Worm (Caenorhabditis elegans) whole organism, L4 larva: ENCODE data around the gene Y53F4B.10.

Experiments used
- D1046.2 ChIP-seq: fragments of 200-800 bp; sonication (Bioruptor generic); IDR thresholded peaks from 2 replicates; pipeline ENCODE4 v1.3.6; 2022; ENCODE audit warnings: missing genetic modification characterization, missing compliant biosample characterization
- F10B5.3 ChIP-seq: sonication (generic microtip); optimal IDR thresholded peaks from 2 replicates; lab custom pipeline; 2016; ENCODE audit warnings: mild to moderate bottlenecking, missing genetic modification characterization, missing compliant biosample characterization
- F26F4.8 ChIP-seq: fragments of 200-800 bp; sonication (Bioruptor generic); conservative IDR thresholded peaks from 2 replicates; pipeline ENCODE4 v1.3.6; 2022; ENCODE audit warnings: missing genetic modification characterization, missing compliant biosample characterization
- T20F7.1 ChIP-seq: fragments of 200-800 bp; sonication (Bioruptor generic); optimal IDR thresholded peaks from 2 replicates; lab custom pipeline; 2018; ENCODE audit warnings: mild to moderate bottlenecking, missing genetic modification characterization, missing compliant biosample characterization
- Y48G9A.11 ChIP-seq: fragments of 200-800 bp; sonication (Bioruptor generic); IDR thresholded peaks from 2 replicates; pipeline ENCODE4 v1.3.6; 2022; ENCODE audit warnings: missing genetic modification reagents, missing genetic modification characterization, missing compliant biosample characterization
- Y75B8A.6 ChIP-seq: fragments of 200-800 bp; sonication (Bioruptor generic); IDR thresholded peaks from 2 replicates; pipeline ENCODE4 v1.3.6; 2022; ENCODE audit warnings: missing genetic modification reagents, missing genetic modification characterization, missing compliant biosample characterization
- aly-2 ChIP-seq: sonication (generic microtip); optimal IDR thresholded peaks from 2 replicates; lab custom pipeline; 2018; ENCODE audit warnings: missing biosample characterization, missing genetic modification characterization
- ama-1 ChIP-seq: fragments of 150-350 bp; optimal IDR thresholded peaks from 2 replicates; lab custom pipeline; 2014; ENCODE audit warnings: inconsistent platforms, mixed read lengths
- arid-1 ChIP-seq: fragments of 200-800 bp; sonication (Bioruptor generic); conservative IDR thresholded peaks from 2 replicates; pipeline ENCODE4 v1.3.6; 2022; ENCODE audit warnings: missing genetic modification reagents, missing genetic modification characterization, missing compliant biosample characterization
- ceh-28 ChIP-seq: fragments of 150-350 bp; optimal IDR thresholded peaks from 2 replicates; lab custom pipeline; 2014; ENCODE audit warnings: missing biosample characterization, missing genetic modification reagents, missing genetic modification characterization
- ces-1 ChIP-seq: fragments of 150-350 bp; sonication (generic microtip); optimal IDR thresholded peaks from 4 replicates; lab custom pipeline; 2014; ENCODE audit warnings: missing biosample characterization, missing genetic modification reagents, missing genetic modification characterization
- daf-19 ChIP-seq: fragments of 200-800 bp; sonication (Bioruptor generic); conservative IDR thresholded peaks from 2 replicates; pipeline ENCODE4 v1.3.6; 2022; ENCODE audit warnings: missing genetic modification characterization, missing compliant biosample characterization
- dmd-6 ChIP-seq: fragments of 200-800 bp; sonication (Bioruptor generic); IDR thresholded peaks from 2 replicates; pipeline ENCODE4 v1.3.6; 2022; ENCODE audit warnings: missing genetic modification reagents, missing genetic modification characterization, missing compliant biosample characterization
- dve-1 ChIP-seq: sonication (generic microtip); optimal IDR thresholded peaks from 2 replicates; lab custom pipeline; 2017; ENCODE audit warnings: antibody characterized with exemption, mild to moderate bottlenecking, missing genetic modification characterization, missing compliant biosample characterization; ENCODE audit not compliant: insufficient read depth
- egl-43 ChIP-seq: fragments of 200-800 bp; sonication (Bioruptor generic); IDR thresholded peaks from 2 replicates; pipeline ENCODE4 v1.3.6; 2022; ENCODE audit warnings: missing genetic modification reagents, missing genetic modification characterization, missing compliant biosample characterization
- fkh-10 ChIP-seq: fragments of 150-350 bp; optimal IDR thresholded peaks from 2 replicates; lab custom pipeline; 2014; ENCODE audit warnings: missing biosample characterization, missing genetic modification reagents, missing genetic modification characterization
- gei-8 ChIP-seq: fragments of 200-800 bp; sonication (Bioruptor generic); optimal IDR thresholded peaks from 2 replicates; lab custom pipeline; 2018; ENCODE audit warnings: mild to moderate bottlenecking, missing genetic modification characterization, missing compliant biosample characterization
- hif-1 ChIP-seq, 2 experiments: sonication (generic microtip); optimal IDR thresholded peaks; 2 replicates each; lab custom pipeline; 2016 to 2017; ENCODE audit warnings: missing compliant biosample characterization in 2 of 2, missing genetic modification characterization in 2 of 2, missing genetic modification reagents in 2 of 2, missing genotype in 2 of 2, mild to moderate bottlenecking in 1 of 2
- hlh-11 ChIP-seq: fragments of 200-800 bp; sonication (Bioruptor generic); optimal IDR thresholded peaks from 2 replicates; lab custom pipeline; 2018; ENCODE audit warnings: mild to moderate bottlenecking, missing genetic modification characterization, missing compliant biosample characterization
- hmg-1.1 ChIP-seq: fragments of 200-800 bp; sonication (Bioruptor generic); IDR thresholded peaks from 2 replicates; pipeline ENCODE4 v1.3.6; 2022; ENCODE audit warnings: missing genetic modification reagents, missing genetic modification characterization, missing compliant biosample characterization
- jun-1 ChIP-seq: fragments of 150-350 bp; optimal IDR thresholded peaks from 2 replicates; lab custom pipeline; 2014; ENCODE audit warnings: missing biosample characterization, missing genetic modification reagents, missing genetic modification characterization
- lin-15B ChIP-seq: fragments of 150-350 bp; sonication (generic microtip); optimal IDR thresholded peaks from 3 replicates; lab custom pipeline; 2014; ENCODE audit warnings: missing biosample characterization, missing genetic modification characterization
- lin-29 ChIP-seq: fragments of 200-800 bp; sonication (Bioruptor generic); IDR thresholded peaks from 2 replicates; pipeline ENCODE4 v1.3.6; 2022; ENCODE audit warnings: missing genetic modification reagents, missing genetic modification characterization, missing compliant biosample characterization
- lin-38 ChIP-seq: fragments of 200-800 bp; sonication (Bioruptor generic); IDR thresholded peaks from 2 replicates; pipeline ENCODE4 v1.3.6; 2022; ENCODE audit warnings: missing genetic modification reagents, missing genetic modification characterization, missing compliant biosample characterization
- lir-3 ChIP-seq: sonication (generic microtip); optimal IDR thresholded peaks from 2 replicates; lab custom pipeline; 2016; ENCODE audit warnings: mild to moderate bottlenecking, missing genetic modification characterization, missing compliant biosample characterization
- lsy-2 ChIP-seq, 2 experiments: fragments of 150-350 bp in 1 of 2; sonication (generic microtip) in 1 of 2; optimal IDR thresholded peaks; 2 replicates each; lab custom pipeline; 2014 to 2017; ENCODE audit warnings: missing biosample characterization in 2 of 2, missing genetic modification characterization in 2 of 2
- madf-5 ChIP-seq, 2 experiments: fragments of 200-800 bp; sonication (Bioruptor generic); IDR thresholded peaks; 2 replicates each; pipeline ENCODE4 v1.3.6; 2022; ENCODE audit warnings: missing compliant biosample characterization in 2 of 2, missing genetic modification characterization in 2 of 2
- madf-9 ChIP-seq: fragments of 200-800 bp; sonication (Bioruptor generic); conservative IDR thresholded peaks from 2 replicates; pipeline ENCODE4 v1.3.6; 2022; ENCODE audit warnings: missing genetic modification reagents, missing genetic modification characterization, missing compliant biosample characterization
- mep-1 ChIP-seq: fragments of 150-350 bp; sonication (generic microtip); optimal IDR thresholded peaks from 3 replicates; lab custom pipeline; 2014; ENCODE audit warnings: missing biosample characterization, missing genetic modification characterization
- mxl-2 ChIP-seq: fragments of 200-800 bp; sonication (Bioruptor generic); conservative IDR thresholded peaks from 2 replicates; pipeline ENCODE4 v1.3.6; 2022; ENCODE audit warnings: missing genetic modification reagents, missing genetic modification characterization, missing compliant biosample characterization
- nhr-28 ChIP-seq: fragments of 150-350 bp; optimal IDR thresholded peaks from 2 replicates; lab custom pipeline; 2014; ENCODE audit warnings: missing biosample characterization, missing genetic modification characterization
- nhr-41 ChIP-seq: fragments of 200-800 bp; sonication (Bioruptor generic); IDR thresholded peaks from 2 replicates; pipeline ENCODE4 v1.3.6; 2022; ENCODE audit warnings: missing genetic modification reagents, missing genetic modification characterization, missing compliant biosample characterization
- nhr-42 ChIP-seq: fragments of 200-800 bp; sonication (Bioruptor generic); IDR thresholded peaks from 2 replicates; pipeline ENCODE4 v1.3.6; 2022; ENCODE audit warnings: missing genetic modification characterization, missing compliant biosample characterization
- nhr-6 ChIP-seq: fragments of 150-350 bp; optimal IDR thresholded peaks from 2 replicates; lab custom pipeline; 2014; ENCODE audit warnings: missing biosample characterization, missing genetic modification characterization
- php-3 ChIP-seq: fragments of 200-800 bp; sonication (Bioruptor generic); IDR thresholded peaks from 2 replicates; pipeline ENCODE4 v1.3.6; 2022; ENCODE audit warnings: missing genetic modification reagents, missing genetic modification characterization, missing compliant biosample characterization
- pqm-1 ChIP-seq: sonication (generic microtip); optimal IDR thresholded peaks from 2 replicates; lab custom pipeline; 2017; ENCODE audit warnings: missing biosample characterization, missing genetic modification characterization
- set-16 ChIP-seq: fragments of 200-800 bp; sonication (Bioruptor generic); IDR thresholded peaks from 2 replicates; pipeline ENCODE4 v1.3.6; 2022; ENCODE audit warnings: missing genetic modification reagents, missing genetic modification characterization, missing compliant biosample characterization
- skn-1 ChIP-seq: fragments of 150-350 bp; optimal IDR thresholded peaks from 2 replicates; lab custom pipeline; 2014; ENCODE audit warnings: missing biosample characterization, missing genetic modification characterization
- snpc-4 ChIP-seq: fragments of 150-350 bp; optimal IDR thresholded peaks from 2 replicates; lab custom pipeline; 2014; ENCODE audit warnings: missing biosample characterization, missing genetic modification characterization
- spr-1 ChIP-seq: sonication (generic microtip); optimal IDR thresholded peaks from 2 replicates; lab custom pipeline; 2016; ENCODE audit warnings: mild to moderate bottlenecking, missing genetic modification characterization, missing compliant biosample characterization
- tag-97 ChIP-seq: fragments of 200-800 bp; sonication (Bioruptor generic); IDR thresholded peaks from 2 replicates; pipeline ENCODE4 v1.3.6; 2022; ENCODE audit warnings: missing genetic modification characterization, missing compliant biosample characterization
- tra-1 ChIP-seq: fragments of 200-800 bp; sonication (Bioruptor generic); IDR thresholded peaks from 2 replicates; pipeline ENCODE4 v1.3.6; 2022; ENCODE audit warnings: missing genetic modification reagents, missing genetic modification characterization, missing compliant biosample characterization
- unc-130 ChIP-seq: sonication (generic microtip); optimal IDR thresholded peaks from 2 replicates; lab custom pipeline; 2016; ENCODE audit warnings: missing genetic modification reagents, missing genetic modification characterization, missing compliant biosample characterization
- vab-7 ChIP-seq: fragments of 200-800 bp; sonication (Bioruptor generic); IDR thresholded peaks from 2 replicates; pipeline ENCODE4 v1.3.6; 2022; ENCODE audit warnings: missing genetic modification reagents, missing genetic modification characterization, missing compliant biosample characterization
- zag-1 ChIP-seq: fragments of 150-350 bp; optimal IDR thresholded peaks from 2 replicates; lab custom pipeline; 2014; ENCODE audit warnings: missing biosample characterization, missing genetic modification characterization

Y53F4B.10 gene

DNA sequence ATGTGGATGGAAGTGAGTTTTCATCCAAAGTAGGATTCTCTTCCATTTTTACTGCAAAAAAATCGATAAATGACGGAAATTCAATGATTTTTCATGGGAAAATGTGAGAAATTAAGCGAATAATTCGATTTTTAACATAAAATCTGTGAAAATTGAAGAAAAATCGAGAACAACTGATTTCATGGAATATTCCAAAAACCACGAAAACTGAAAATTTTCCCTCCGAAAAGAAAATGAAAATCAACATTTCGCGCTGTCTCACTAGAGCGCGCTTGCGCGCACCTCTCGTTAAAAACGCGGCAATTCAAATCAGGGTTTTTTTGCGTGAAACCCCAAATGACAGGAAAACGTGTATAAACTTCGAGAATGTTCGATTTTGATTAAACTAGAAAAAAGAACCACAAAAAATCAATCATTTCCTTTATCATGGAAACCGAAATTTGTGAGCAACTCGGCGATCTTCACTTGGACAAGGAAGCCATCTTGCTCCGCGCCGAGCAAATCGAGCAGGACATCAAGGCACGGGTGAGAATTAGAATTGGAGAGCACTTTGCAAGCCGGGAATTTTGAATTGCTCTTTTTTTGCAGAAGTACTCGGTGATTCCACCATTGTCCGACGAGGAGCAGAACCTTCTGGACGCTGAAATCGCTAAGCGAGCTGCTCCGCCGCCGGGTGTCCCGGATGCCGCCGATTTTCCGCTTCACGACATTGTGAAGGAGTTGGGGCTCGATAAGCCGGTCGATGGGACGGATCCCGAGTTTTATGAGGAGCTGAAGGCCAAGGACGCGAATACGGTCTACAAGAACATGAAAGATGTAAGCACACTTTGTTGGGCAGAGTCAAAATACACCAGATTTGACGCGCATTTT, 7.3 kb upstream of the Y53F4B.10 start, which contains the start of the genes Y53F4B.9 and Y53F4B.11 (continued):
- TF ChIP-seq nhr-41 (GFP tag; lab: Robert Waterston, UW) = no peak
- no peak for TF ChIP-seq daf-19
- TF ChIP-seq vab-7 = 0 out of 2 replicates have a peak, but pooled peaks have one; percentile 29
- peak; percentile 37 for TF ChIP-seq fkh-10
- peak; percentile 36 to 86 for TF ChIP-seq lsy-2 (tag; optimal IDR thresholded peaks at IDR 0.05; lab: Kevin White, UChicago)
- peak; percentile 55 for TF ChIP-seq ama-1
- TF ChIP-seq tag-97 (GFP tag; lab: Robert Waterston, UW) = no peak
- TF ChIP-seq skn-1 = no peak
- TF ChIP-seq dmd-6 = peak; percentile 37; the same call in 1 of the 2 replicates
- TF ChIP-seq madf-9 (GFP tag; lab: Robert Waterston, UW) = peak; percentile 69
- no peak for TF ChIP-seq tra-1 (GFP tag; lab: Robert Waterston, UW)
- peak; percentile 57 for TF ChIP-seq nhr-28 (tag; lab: Kevin White, UChicago)
- TF ChIP-seq hlh-11 (tag; lab: Kevin White, UChicago) = peak; percentile 22
- peak; percentile 80 for TF ChIP-seq set-16 (GFP tag; lab: Robert Waterston, UW)

DNA sequence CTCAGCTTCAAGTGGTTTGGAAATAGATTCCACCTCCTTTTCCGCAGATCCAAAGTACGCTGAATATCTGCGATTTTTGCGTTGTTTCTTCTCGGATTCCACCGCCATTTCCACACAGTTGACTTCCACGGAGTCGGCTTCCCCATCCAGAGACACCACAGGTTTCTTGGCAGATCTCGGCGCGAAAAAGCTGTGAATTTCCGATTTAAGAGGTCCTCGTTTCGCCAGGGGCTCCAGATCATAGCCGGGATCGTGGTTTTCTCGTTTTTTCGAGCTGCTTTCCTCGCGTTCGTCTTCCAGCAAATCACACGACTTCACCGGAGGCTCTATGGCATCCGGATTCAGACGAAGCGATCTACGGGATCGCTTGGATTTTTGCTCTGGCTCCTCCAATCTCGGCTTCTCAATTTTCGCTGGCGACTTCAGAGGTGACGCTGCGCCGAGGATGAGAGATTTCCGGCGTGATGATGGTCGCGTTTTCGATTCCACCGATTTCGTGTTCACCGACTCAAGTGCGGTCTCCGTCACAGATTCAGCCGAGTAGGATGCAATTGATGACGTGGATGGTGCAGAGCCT, 5.3 kb upstream of the Y53F4B.10 start:
- TF ChIP-seq nhr-42 (GFP tag; lab: Robert Waterston, UW) (no peak), ceh-28 (tag; lab: Kevin White, UChicago) (no peak), ces-1 (GFP tag; lab: Kevin White, UChicago) (no peak), jun-1 (tag; lab: Kevin White, UChicago) (no peak), madf-5 (GFP tag; IDR thresholded peaks at IDR 0.05; lab: Robert Waterston, UW) (no peak), vab-7 (0 out of 2 replicates have a peak, but pooled peaks have one; percentile 21), unc-130 (GFP tag; lab: Kevin White, UChicago) (no peak), T20F7.1 (GFP tag; lab: Kevin White, UChicago) (no peak), Y48G9A.11 (GFP tag; lab: Robert Waterston, UW) (no peak), dve-1 (tag; lab: Kevin White, UChicago) (no peak), tra-1 (GFP tag; lab: Robert Waterston, UW) (no peak), F10B5.3 (no peak), mxl-2 (no peak), aly-2 (tag; lab: Kevin White, UChicago) (no peak), pqm-1 (tag; lab: Kevin White, UChicago) (no peak), hif-1 (tag; optimal IDR thresholded peaks at IDR 0.05; lab: Kevin White, UChicago) (peak in 1 of 2 experiments; percentile 62), set-16 (GFP tag; lab: Robert Waterston, UW) (peak; percentile 77), lin-38 (GFP tag; lab: Robert Waterston, UW) (0 out of 2 replicates have a peak, but pooled peaks have one; percentile 4), spr-1 (tag; lab: Kevin White, UChicago) (no peak)

DNA sequence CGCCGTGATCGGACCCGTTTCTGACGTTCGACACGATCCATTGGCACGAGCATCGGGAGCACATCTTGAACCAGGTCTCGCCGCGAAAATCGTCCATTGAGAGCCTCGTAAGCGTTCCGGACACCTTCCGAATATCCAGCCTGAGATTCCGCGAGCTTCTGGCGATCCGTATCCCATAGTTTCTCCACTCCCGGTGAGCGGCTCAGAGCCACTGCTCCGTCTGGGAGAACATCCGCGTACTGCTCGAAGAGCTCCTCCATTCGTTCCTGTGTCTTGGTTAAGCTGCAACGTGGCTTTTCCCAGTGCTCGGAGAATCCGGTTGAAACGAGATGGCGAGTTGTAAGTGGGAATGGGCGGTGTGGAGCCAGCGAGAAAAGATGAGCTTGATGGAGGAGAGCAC, 1.8 kb upstream of the Y53F4B.10 start:
- TF ChIP-seq php-3 (GFP tag; lab: Robert Waterston, UW) = 0 out of 2 replicates have a peak, but pooled peaks have one; percentile 11
- TF ChIP-seq set-16 (GFP tag; lab: Robert Waterston, UW) = peak; percentile 70; the same call in 1 of the 2 replicates
- TF ChIP-seq lir-3 (tag; lab: Kevin White, UChicago) = no peak
- no peak for TF ChIP-seq lin-15B
- TF ChIP-seq hif-1 (tag; optimal IDR thresholded peaks at IDR 0.05; lab: Kevin White, UChicago) = no peak
- TF ChIP-seq egl-43 (GFP tag; lab: Robert Waterston, UW) = peak; percentile 43; the same call in 1 of the 2 replicates
- no peak for TF ChIP-seq Y75B8A.6 (GFP tag; lab: Robert Waterston, UW)
- TF ChIP-seq tag-97 (GFP tag; lab: Robert Waterston, UW) = no peak
- no peak for TF ChIP-seq zag-1 (tag; lab: Kevin White, UChicago)
- TF ChIP-seq hmg-1.1 = no peak
- TF ChIP-seq nhr-6 (tag; lab: Kevin White, UChicago) = no peak
- TF ChIP-seq snpc-4 (tag; lab: Kevin White, UChicago) = no peak
- no peak for TF ChIP-seq hlh-11 (tag; lab: Kevin White, UChicago)
- TF ChIP-seq mep-1 (tag; lab: Kevin White, UChicago) = no peak
- no peak for TF ChIP-seq dmd-6
- no peak for TF ChIP-seq mxl-2
- no peak for TF ChIP-seq daf-19
- TF ChIP-seq aly-2 (tag; lab: Kevin White, UChicago) = no peak
- no peak for TF ChIP-seq lin-29 (GFP tag; lab: Robert Waterston, UW)
- TF ChIP-seq arid-1 = no peak
- no peak for TF ChIP-seq D1046.2
- TF ChIP-seq gei-8 (GFP tag; lab: Kevin White, UChicago) = no peak
- no peak for TF ChIP-seq F26F4.8 (GFP tag; lab: Robert Waterston, UW)
